Fruit fly (Drosophila melanogaster) whole organism, embryonic: ENCODE measurements around the gene MtnB.

Source experiments
- Atf-2 ChIP-seq: fragments of 200-800 bp; sonication (Bioruptor generic); optimal IDR thresholded peaks from 2 replicates; lab custom pipeline; 2016; ENCODE audit warnings: missing biosample characterization, missing genetic modification characterization
- BtbVII ChIP-seq: fragments of 200-800 bp; sonication (Bioruptor generic); optimal IDR thresholded peaks from 3 replicates; lab custom pipeline; 2017; ENCODE audit warnings: missing biosample characterization, mild to moderate bottlenecking, missing genetic modification characterization
- CG10147 ChIP-seq: fragments of 200-800 bp; sonication (Bioruptor generic); optimal IDR thresholded peaks from 2 replicates; lab custom pipeline; 2019; ENCODE audit warnings: missing biosample characterization, mild to moderate bottlenecking, missing genetic modification characterization, moderate library complexity
- CG1024 ChIP-seq: fragments of 200-800 bp; sonication (Bioruptor generic); IDR thresholded peaks from 2 replicates; pipeline ENCODE4 v1.3.6; 2022; ENCODE audit warnings: missing biosample characterization, missing genetic modification characterization
- CG11093 ChIP-seq: fragments of 200-800 bp; sonication (Bioruptor generic); IDR thresholded peaks from 3 replicates; pipeline ENCODE4 v1.3.6; 2022; ENCODE audit warnings: missing biosample characterization, missing genetic modification characterization
- CG11398 ChIP-seq: fragments of 200-800 bp; sonication (Bioruptor generic); optimal IDR thresholded peaks from 2 replicates; lab custom pipeline; 2016; ENCODE audit warnings: missing biosample characterization, missing genetic modification characterization
- CG11695 ChIP-seq: fragments of 200-800 bp; sonication (Bioruptor generic); IDR thresholded peaks from 3 replicates; pipeline ENCODE4 v1.3.6; 2022; ENCODE audit warnings: missing biosample characterization, missing genetic modification characterization
- CG13123 ChIP-seq: fragments of 200-800 bp; sonication (Bioruptor generic); optimal IDR thresholded peaks from 2 replicates; lab custom pipeline; 2016; ENCODE audit warnings: missing biosample characterization, missing genetic modification characterization
- CG15696 ChIP-seq: fragments of 200-800 bp; sonication (Bioruptor generic); optimal IDR thresholded peaks from 2 replicates; lab custom pipeline; 2019; ENCODE audit warnings: missing biosample characterization, mild to moderate bottlenecking, missing genetic modification characterization, moderate library complexity
- CG16863 ChIP-seq: fragments of 200-800 bp; sonication (Bioruptor generic); optimal IDR thresholded peaks from 3 replicates; lab custom pipeline; 2016; ENCODE audit warnings: missing biosample characterization, missing genetic modification characterization
- CG17361 ChIP-seq: fragments of 200-800 bp; sonication (Bioruptor generic); IDR thresholded peaks from 3 replicates; pipeline ENCODE4 v1.3.6; 2022; ENCODE audit warnings: missing biosample characterization, missing genetic modification characterization
- CG17829 ChIP-seq: fragments of 200-800 bp; optimal IDR thresholded peaks from 2 replicates; lab custom pipeline; 2019; ENCODE audit warnings: missing biosample characterization, mild to moderate bottlenecking, missing genetic modification characterization, moderate library complexity
- CG18599 ChIP-seq: fragments of 200-800 bp; sonication (Bioruptor generic); optimal IDR thresholded peaks from 3 replicates; lab custom pipeline; 2017; ENCODE audit warnings: missing biosample characterization, missing genetic modification characterization, mild to moderate bottlenecking, moderate library complexity, missing genetic modification reagents
- CG31388 ChIP-seq: fragments of 200-800 bp; sonication (Bioruptor generic); optimal IDR thresholded peaks from 2 replicates; lab custom pipeline; 2016; ENCODE audit warnings: missing biosample characterization, missing genetic modification characterization
- CG3726 ChIP-seq: fragments of 200-800 bp; sonication (Bioruptor generic); IDR thresholded peaks from 3 replicates; pipeline ENCODE4, ENCODE4 v1.3.6; 2022; ENCODE audit warnings: missing biosample characterization, missing genetic modification characterization
- CG4424 ChIP-seq: fragments of 200-800 bp; sonication (Bioruptor generic); optimal IDR thresholded peaks from 3 replicates; lab custom pipeline; 2016; ENCODE audit warnings: missing biosample characterization, missing genetic modification characterization
- CG6765 ChIP-seq: fragments of 200-800 bp; sonication (Bioruptor generic); optimal IDR thresholded peaks from 3 replicates; lab custom pipeline; 2017; ENCODE audit warnings: missing biosample characterization, mild to moderate bottlenecking, missing genetic modification characterization
- CG7357 ChIP-seq: fragments of 200-800 bp; sonication (Bioruptor generic); IDR thresholded peaks from 3 replicates; pipeline ENCODE4 v1.3.6; 2022; ENCODE audit warnings: missing biosample characterization, missing genetic modification characterization
- CG8924 ChIP-seq: fragments of 200-800 bp; optimal IDR thresholded peaks from 3 replicates; lab custom pipeline; 2019; ENCODE audit warnings: missing biosample characterization, mild to moderate bottlenecking, missing genetic modification characterization, moderate library complexity
- CG9797 ChIP-seq: fragments of 200-800 bp; sonication (Bioruptor generic); optimal IDR thresholded peaks from 3 replicates; lab custom pipeline; 2018; ENCODE audit warnings: missing biosample characterization, mild to moderate bottlenecking, missing genetic modification characterization
- D ChIP-seq, 2 experiments: fragments of 200-800 bp in 1 of 2; fragments of >200 bp in 1 of 2; sonication (Bioruptor generic) in 1 of 2; optimal IDR thresholded peaks; 2 replicates in 1 of 2; 3 replicates in 1 of 2; lab custom pipeline; 2017; ENCODE audit warnings: mild to moderate bottlenecking in 1 of 2, missing biosample characterization in 1 of 2, missing genetic modification characterization in 1 of 2, missing genetic modification reagents in 1 of 2
- D19A ChIP-seq: fragments of 200-800 bp; optimal IDR thresholded peaks from 3 replicates; lab custom pipeline; 2019; ENCODE audit warnings: missing biosample characterization, mild to moderate bottlenecking, missing genetic modification characterization, moderate library complexity
- Dfd ChIP-seq, 2 experiments: fragments of >200 bp; optimal IDR thresholded peaks; 2 replicates each; lab custom pipeline; 2017; ENCODE audit warnings: missing biosample characterization in 2 of 2, missing genetic modification characterization in 2 of 2
- ERR ChIP-seq: fragments of 200-800 bp; sonication (Bioruptor generic); optimal IDR thresholded peaks from 2 replicates; lab custom pipeline; 2016; ENCODE audit warnings: missing biosample characterization, missing genetic modification characterization
- HLH54F ChIP-seq: fragments of 200-800 bp; sonication (Bioruptor generic); optimal IDR thresholded peaks from 3 replicates; lab custom pipeline; 2016; ENCODE audit warnings: missing biosample characterization, missing genetic modification characterization
- Hsf ChIP-seq: fragments of 200-800 bp; sonication (Bioruptor generic); optimal IDR thresholded peaks from 3 replicates; lab custom pipeline; 2016; ENCODE audit warnings: missing biosample characterization, missing genetic modification characterization
- Oaz ChIP-seq: fragments of 200-800 bp; sonication (Bioruptor generic); IDR thresholded peaks from 2 replicates; pipeline ENCODE4 v1.3.6; 2022; ENCODE audit warnings: missing biosample characterization, missing genetic modification characterization
- PHDP ChIP-seq: fragments of 200-800 bp; sonication (Bioruptor generic); optimal IDR thresholded peaks from 3 replicates; lab custom pipeline; 2018; ENCODE audit warnings: missing biosample characterization, mild to moderate bottlenecking, missing genetic modification characterization, moderate library complexity
- Ptx1 ChIP-seq: fragments of 200-800 bp; sonication (Bioruptor generic); IDR thresholded peaks from 2 replicates; pipeline ENCODE4 v1.3.6; 2022; ENCODE audit warnings: missing biosample characterization, missing genetic modification characterization
- chm ChIP-seq: fragments of 200-800 bp; sonication (Bioruptor generic); IDR thresholded peaks from 2 replicates; pipeline ENCODE4 v1.3.6; 2022; ENCODE audit warnings: missing biosample characterization, missing genetic modification characterization
- chn ChIP-seq: fragments of 200-800 bp; sonication (Bioruptor generic); optimal IDR thresholded peaks from 2 replicates; lab custom pipeline; 2016; ENCODE audit warnings: missing biosample characterization, missing genetic modification characterization
- corto ChIP-seq: fragments of 200-800 bp; sonication (Bioruptor generic); optimal IDR thresholded peaks from 2 replicates; lab custom pipeline; 2016; ENCODE audit warnings: missing biosample characterization, mild to moderate bottlenecking, missing genetic modification characterization, moderate library complexity
- da ChIP-seq: fragments of 200-800 bp; sonication (Bioruptor generic); optimal IDR thresholded peaks from 2 replicates; lab custom pipeline; 2016; ENCODE audit warnings: missing biosample characterization, missing genetic modification characterization
- dan ChIP-seq: fragments of 200-800 bp; sonication (Bioruptor generic); IDR thresholded peaks from 2 replicates; pipeline ENCODE4 v1.3.6; 2022; ENCODE audit warnings: missing biosample characterization, missing genetic modification characterization
- dm ChIP-seq: fragments of 200-800 bp; sonication (Bioruptor generic); optimal IDR thresholded peaks from 3 replicates; lab custom pipeline; 2016; ENCODE audit warnings: missing biosample characterization, missing genetic modification characterization
- dmrt99B ChIP-seq: fragments of 200-800 bp; sonication (Bioruptor generic); optimal IDR thresholded peaks from 2 replicates; lab custom pipeline; 2018; ENCODE audit warnings: missing biosample characterization, mild to moderate bottlenecking, missing genetic modification characterization, moderate library complexity
- dysf ChIP-seq: fragments of 200-800 bp; sonication (Bioruptor generic); IDR thresholded peaks from 3 replicates; pipeline ENCODE4 v1.3.6; 2022; ENCODE audit warnings: missing biosample characterization, missing genetic modification characterization
- ewg ChIP-seq: fragments of 200-800 bp; sonication (Bioruptor generic); optimal IDR thresholded peaks from 3 replicates; lab custom pipeline; 2017; ENCODE audit warnings: mild to moderate bottlenecking, missing biosample characterization, missing genetic modification reagents, missing genetic modification characterization
- fd64A ChIP-seq: fragments of 200-800 bp; sonication (Bioruptor generic); optimal IDR thresholded peaks from 3 replicates; lab custom pipeline; 2018; ENCODE audit warnings: missing biosample characterization, mild to moderate bottlenecking, missing genetic modification characterization
- gcm ChIP-seq: fragments of 200-800 bp; sonication (Bioruptor generic); optimal IDR thresholded peaks from 2 replicates; lab custom pipeline; 2019; ENCODE audit warnings: missing biosample characterization, mild to moderate bottlenecking, missing genetic modification characterization, moderate library complexity
- jumu ChIP-seq: fragments of 200-800 bp; sonication (Bioruptor generic); optimal IDR thresholded peaks from 3 replicates; lab custom pipeline; 2016; ENCODE audit warnings: missing biosample characterization, missing genetic modification characterization
- kay ChIP-seq: fragments of 200-800 bp; sonication (Bioruptor generic); optimal IDR thresholded peaks from 2 replicates; lab custom pipeline; 2016; ENCODE audit warnings: missing biosample characterization, missing genetic modification characterization
- mam ChIP-seq: fragments of 200-800 bp; sonication (Bioruptor generic); optimal IDR thresholded peaks from 3 replicates; lab custom pipeline; 2016; ENCODE audit warnings: missing biosample characterization, missing genetic modification characterization
- nerfin-1 ChIP-seq: fragments of 200-800 bp; sonication (Bioruptor generic); optimal IDR thresholded peaks from 3 replicates; lab custom pipeline; 2019; ENCODE audit warnings: missing biosample characterization, mild to moderate bottlenecking, missing genetic modification characterization, moderate library complexity
- nmo ChIP-seq: fragments of 200-800 bp; sonication (Bioruptor generic); optimal IDR thresholded peaks from 2 replicates; lab custom pipeline; 2018; ENCODE audit warnings: missing biosample characterization, mild to moderate bottlenecking, missing genetic modification characterization, moderate library complexity
- sc ChIP-seq, 3 experiments: fragments of >200 bp in 2 of 3; fragments of 200-800 bp in 1 of 3; sonication (Bioruptor generic) in 1 of 3; optimal IDR thresholded peaks; 2 replicates in 2 of 3; 3 replicates in 1 of 3; lab custom pipeline; 2017; ENCODE audit warnings: mild to moderate bottlenecking in 1 of 3, missing biosample characterization in 1 of 3, missing genetic modification characterization in 1 of 3, missing genetic modification reagents in 1 of 3
- sd ChIP-seq: fragments of 200-800 bp; sonication (Bioruptor generic); optimal IDR thresholded peaks from 3 replicates; lab custom pipeline; 2018; ENCODE audit warnings: missing biosample characterization, mild to moderate bottlenecking, missing genetic modification characterization, moderate library complexity
- sug ChIP-seq: fragments of 200-800 bp; optimal IDR thresholded peaks from 2 replicates; lab custom pipeline; 2019; ENCODE audit warnings: missing biosample characterization, mild to moderate bottlenecking, missing genetic modification characterization, moderate library complexity

MtnB gene

dm6 chr3R:20549855-20550603 lies 46.5 kb upstream of the MtnB start (continued):
- TF ChIP-seq nerfin-1 (tag; lab: Kevin White, UChicago) (peak; percentile 64), chn (GFP tag; lab: Kevin White, UChicago) (peak; percentile 55), CG18599 (GFP tag; lab: Kevin White, UChicago) (peak; percentile 92), CG11398 (GFP tag; lab: Kevin White, UChicago) (no peak), HLH54F (peak; percentile 43), PHDP (tag; lab: Kevin White, UChicago) (peak; percentile 88), CG31388 (GFP tag; lab: Kevin White, UChicago) (peak; percentile 39), mam (GFP tag; lab: Kevin White, UChicago) (peak; percentile 59), CG7357 (GFP tag; lab: Robert Waterston, UW) (peak; percentile 80), kay (GFP tag; lab: Kevin White, UChicago) (peak; percentile 62), CG15696 (tag; lab: Kevin White, UChicago) (peak; percentile 87), ERR (GFP tag; lab: Kevin White, UChicago) (no peak), nmo (GFP tag; lab: Kevin White, UChicago) (peak; percentile 90), CG11695 (peak; percentile 80; the same call in 2 of the 3 replicates), D (optimal IDR thresholded peaks at IDR 0.05; lab: Kevin White, UChicago) (no peak), D (GFP tag; optimal IDR thresholded peaks at IDR 0.05; lab: Kevin White, UChicago) (peak; percentile 85), dmrt99B (tag; lab: Kevin White, UChicago) (peak; percentile 90), fd64A (GFP tag; lab: Kevin White, UChicago) (no peak), sd (tag; lab: Kevin White, UChicago) (peak; percentile 60), D19A (peak; percentile 84), Hsf (GFP tag; lab: Kevin White, UChicago) (peak; percentile 67), jumu (no peak), BtbVII (GFP tag; lab: Kevin White, UChicago) (peak; percentile 79), CG6765 (peak; percentile 80), CG4424 (GFP tag; lab: Kevin White, UChicago) (peak; percentile 89), Ptx1 (GFP tag; lab: Robert Waterston, UW) (peak; percentile 91), sc (optimal IDR thresholded peaks at IDR 0.05; lab: Kevin White, UChicago) (no peak), sc (GFP tag; optimal IDR thresholded peaks at IDR 0.05; lab: Kevin White, UChicago) (peak; percentile 84), da (GFP tag; lab: Kevin White, UChicago) (no peak), Oaz (GFP tag; lab: Robert Waterston, UW) (peak; percentile 69), CG8924 (peak; percentile 86), Dfd (GFP tag; optimal IDR thresholded peaks at IDR 0.05; lab: Kevin White, UChicago) (no peak), CG10147 (GFP tag; lab: Kevin White, UChicago) (peak; percentile 84), corto (GFP tag; lab: Kevin White, UChicago) (peak; percentile 90), dan (GFP tag; lab: Robert Waterston, UW) (peak; percentile 62; the same call in 1 of the 2 replicates), chm (GFP tag; lab: Robert Waterston, UW) (peak; percentile 58), gcm (GFP tag; lab: Kevin White, UChicago) (peak; percentile 85), CG17829 (tag; lab: Kevin White, UChicago) (peak; percentile 92), Atf-2 (no peak), CG11093 (GFP tag; lab: Robert Waterston, UW) (peak; percentile 67; the same call in 2 of the 3 replicates), CG9797 (no peak), dm (GFP tag; lab: Kevin White, UChicago) (no peak), CG3726 (GFP tag; lab: Robert Waterston, UW) (peak; percentile 78; the same call in 2 of the 3 replicates), CG13123 (GFP tag; lab: Kevin White, UChicago) (peak; percentile 43), ewg (peak; percentile 68), dysf (GFP tag; lab: Robert Waterston, UW) (peak; percentile 90), sug (tag; lab: Kevin White, UChicago) (peak; percentile 87), CG1024 (GFP tag; lab: Robert Waterston, UW) (0 out of 2 replicates have a peak, but pooled peaks have one; percentile 46), CG16863 (peak; percentile 54), CG17361 (peak; percentile 85)
